Worm (Caenorhabditis elegans) whole organism, early embryonic: Measurements from ENCODE around the gene col-42.

Source experiments
- B0310.2 ChIP-seq: sonication (generic microtip); optimal IDR thresholded peaks from 2 replicates; lab custom pipeline; 2016; ENCODE audit warnings: mild to moderate bottlenecking, missing genetic modification characterization, missing compliant biosample characterization
- F13C5.2 ChIP-seq: sonication (generic microtip); optimal IDR thresholded peaks from 2 replicates; lab custom pipeline; 2017; ENCODE audit warnings: mild to moderate bottlenecking, missing genetic modification characterization, inconsistent platforms, missing compliant biosample characterization
- aly-1 ChIP-seq: sonication (generic microtip); optimal IDR thresholded peaks from 2 replicates; lab custom pipeline; 2016; ENCODE audit warnings: missing genetic modification characterization, missing compliant biosample characterization
- ama-1 ChIP-seq: fragments of 150-350 bp; optimal IDR thresholded peaks from 2 replicates; lab custom pipeline; 2014
- ceh-13 ChIP-seq: fragments of 200-800 bp; sonication (Bioruptor generic); optimal IDR thresholded peaks from 2 replicates; lab custom pipeline; 2018; ENCODE audit warnings: mild to moderate bottlenecking, missing genetic modification characterization, missing compliant biosample characterization
- ceh-36 ChIP-seq: sonication (generic microtip); optimal IDR thresholded peaks from 2 replicates; lab custom pipeline; 2016; ENCODE audit warnings: missing genetic modification characterization, inconsistent platforms, missing compliant biosample characterization
- ets-7 ChIP-seq: sonication (generic microtip); optimal IDR thresholded peaks from 2 replicates; lab custom pipeline; 2016; ENCODE audit warnings: missing genotype, missing genetic modification characterization, missing compliant biosample characterization
- flt-1 ChIP-seq: fragments of 200-800 bp; sonication (Bioruptor generic); IDR thresholded peaks from 2 replicates; pipeline ENCODE4 v1.3.6; 2022; ENCODE audit warnings: missing genetic modification characterization, missing compliant biosample characterization
- hmbx-1 ChIP-seq: sonication (generic microtip); optimal IDR thresholded peaks from 2 replicates; lab custom pipeline; 2016; ENCODE audit warnings: mild to moderate bottlenecking, missing genetic modification characterization, missing compliant biosample characterization
- hmg-4 ChIP-seq: fragments of 200-800 bp; sonication (Bioruptor generic); optimal IDR thresholded peaks from 2 replicates; lab custom pipeline; 2018; ENCODE audit warnings: mild to moderate bottlenecking, missing genetic modification characterization, missing compliant biosample characterization
- hnd-1 ChIP-seq: sonication (generic microtip); optimal IDR thresholded peaks from 2 replicates; lab custom pipeline; 2016; ENCODE audit warnings: missing genetic modification characterization, missing compliant biosample characterization
- pes-1 ChIP-seq: fragments of 200-800 bp; sonication (Bioruptor generic); IDR thresholded peaks from 2 replicates; pipeline ENCODE4 v1.3.6; 2022; ENCODE audit warnings: missing genetic modification reagents, missing genetic modification characterization, missing compliant biosample characterization
- scrt-1 ChIP-seq: fragments of 200-800 bp; sonication (Bioruptor generic); IDR thresholded peaks from 2 replicates; pipeline ENCODE4 v1.3.6; 2022; ENCODE audit warnings: missing genetic modification characterization, missing compliant biosample characterization
- sea-1 ChIP-seq: fragments of 200-800 bp; sonication (Bioruptor generic); conservative IDR thresholded peaks from 2 replicates; pipeline ENCODE4 v1.3.6; 2022; ENCODE audit warnings: missing genetic modification characterization, missing compliant biosample characterization
- tbx-11 ChIP-seq: fragments of 200-800 bp; sonication (Bioruptor generic); IDR thresholded peaks from 2 replicates; pipeline ENCODE4 v1.3.6; 2022; ENCODE audit warnings: missing genetic modification characterization, missing compliant biosample characterization
- tbx-37 ChIP-seq: fragments of 200-800 bp; sonication (Bioruptor generic); conservative IDR thresholded peaks from 2 replicates; pipeline ENCODE4 v1.3.6; 2022; ENCODE audit warnings: missing genetic modification reagents, missing genetic modification characterization, missing compliant biosample characterization
- tra-4 ChIP-seq: sonication (generic microtip); optimal IDR thresholded peaks from 2 replicates; lab custom pipeline; 2017; ENCODE audit warnings: missing genetic modification characterization, missing compliant biosample characterization

Gene col-42

ce11 chrV:18638367-18638873, at the start of gene col-42:
col-42 (plus strand) TSS chrV:18638484.
- TF ChIP-seq ceh-36, result peak; percentile 6
- TF ChIP-seq hmbx-1 (tag; lab: Kevin White, UChicago), result no peak

- no peak for TF ChIP-seq scrt-1 (GFP tag; lab: Robert Waterston, UW)
- TF ChIP-seq F13C5.2 (tag; lab: Kevin White, UChicago), result peak; percentile 7
- peak; percentile 33 for TF ChIP-seq hmg-4 (GFP tag; lab: Kevin White, UChicago)
Measured at ce11 chrV:18589585-18589984, 48.7 kb upstream of the col-42 start.

- TF ChIP-seq flt-1, result no peak
- no peak for TF ChIP-seq B0310.2 (tag; lab: Kevin White, UChicago)
- no peak for TF ChIP-seq hmg-4 (GFP tag; lab: Kevin White, UChicago)
- no peak for TF ChIP-seq aly-1
- no peak for TF ChIP-seq scrt-1 (GFP tag; lab: Robert Waterston, UW)
- TF ChIP-seq tbx-37 (GFP tag; lab: Robert Waterston, UW), result no peak
- TF ChIP-seq tbx-11 (GFP tag; lab: Robert Waterston, UW), result no peak
- no peak for TF ChIP-seq ceh-36
- no peak for TF ChIP-seq hnd-1
- TF ChIP-seq hmbx-1 (tag; lab: Kevin White, UChicago), result no peak
- TF ChIP-seq sea-1 (GFP tag; lab: Robert Waterston, UW), result no peak
- TF ChIP-seq pes-1 (GFP tag; lab: Robert Waterston, UW), result no peak
- no peak for TF ChIP-seq F13C5.2 (tag; lab: Kevin White, UChicago)
- TF ChIP-seq ama-1 (lab: Kevin White, UChicago), result no peak
- TF ChIP-seq ets-7 (tag; lab: Kevin White, UChicago), result no peak
- no peak for TF ChIP-seq ceh-13 (GFP tag; lab: Kevin White, UChicago)
- no peak for TF ChIP-seq tra-4 (tag; lab: Kevin White, UChicago)
Measured at ce11 chrV:18592448-18592847, 45.8 kb upstream of the col-42 start, which contains the start of gene grdn-1. grdn-1 (plus strand) TSS chrV:18592748.

ce11 chrV:18596240-18596639, 42.0 kb upstream of the col-42 start:
- TF ChIP-seq hmg-4 (GFP tag; lab: Kevin White, UChicago) (no peak), pes-1 (GFP tag; lab: Robert Waterston, UW) (no peak), ets-7 (tag; lab: Kevin White, UChicago) (no peak), ama-1 (lab: Kevin White, UChicago) (no peak), ceh-13 (GFP tag; lab: Kevin White, UChicago) (no peak), ceh-36 (no peak), aly-1 (no peak), scrt-1 (GFP tag; lab: Robert Waterston, UW) (no peak), B0310.2 (tag; lab: Kevin White, UChicago) (no peak), hnd-1 (no peak)

- peak; percentile 83 for TF ChIP-seq ceh-36
- TF ChIP-seq flt-1, result no peak
Measured at ce11 chrV:18597779-18598178, 40.5 kb upstream of the col-42 start.

- TF ChIP-seq ets-7 (tag; lab: Kevin White, UChicago), result no peak
- no peak for TF ChIP-seq ama-1 (lab: Kevin White, UChicago)
- no peak for TF ChIP-seq scrt-1 (GFP tag; lab: Robert Waterston, UW)
- TF ChIP-seq flt-1, result no peak
- no peak for TF ChIP-seq ceh-13 (GFP tag; lab: Kevin White, UChicago)
- no peak for TF ChIP-seq F13C5.2 (tag; lab: Kevin White, UChicago)
- TF ChIP-seq B0310.2 (tag; lab: Kevin White, UChicago), result no peak
- TF ChIP-seq hmg-4 (GFP tag; lab: Kevin White, UChicago), result no peak
- no peak for TF ChIP-seq aly-1
- no peak for TF ChIP-seq tbx-37 (GFP tag; lab: Robert Waterston, UW)
- TF ChIP-seq ceh-36, result no peak
- TF ChIP-seq hmbx-1 (tag; lab: Kevin White, UChicago), result no peak
- no peak for TF ChIP-seq hnd-1
- no peak for TF ChIP-seq pes-1 (GFP tag; lab: Robert Waterston, UW)
- no peak for TF ChIP-seq sea-1 (GFP tag; lab: Robert Waterston, UW)
- TF ChIP-seq tra-4 (tag; lab: Kevin White, UChicago), result no peak
- TF ChIP-seq tbx-11 (GFP tag; lab: Robert Waterston, UW), result no peak
Measured at ce11 chrV:18605510-18605909, 32.8 kb upstream of the col-42 start.

- TF ChIP-seq ceh-36, result peak; percentile 96
- no peak for TF ChIP-seq scrt-1 (GFP tag; lab: Robert Waterston, UW)
Measured at ce11 chrV:18613164-18613563, 25.1 kb upstream of the col-42 start.

- TF ChIP-seq pes-1 (GFP tag; lab: Robert Waterston, UW) (no peak), aly-1 (no peak), B0310.2 (tag; lab: Kevin White, UChicago) (no peak), hnd-1 (no peak), ceh-13 (GFP tag; lab: Kevin White, UChicago) (no peak), hmbx-1 (tag; lab: Kevin White, UChicago) (no peak), scrt-1 (GFP tag; lab: Robert Waterston, UW) (no peak), ceh-36 (no peak), sea-1 (GFP tag; lab: Robert Waterston, UW) (no peak), ets-7 (tag; lab: Kevin White, UChicago) (no peak)
Measured at ce11 chrV:18614498-18614897, 23.8 kb upstream of the col-42 start.

ce11 chrV:18616287-18616686, 22.0 kb upstream of the col-42 start, which contains the start of gene nhr-70:
nhr-70 (plus strand) TSS chrV:18616587.
- TF ChIP-seq hmbx-1 (tag; lab: Kevin White, UChicago), result no peak
- no peak for TF ChIP-seq tra-4 (tag; lab: Kevin White, UChicago)
- no peak for TF ChIP-seq flt-1
- no peak for TF ChIP-seq ama-1 (lab: Kevin White, UChicago)
- TF ChIP-seq B0310.2 (tag; lab: Kevin White, UChicago), result no peak
- TF ChIP-seq F13C5.2 (tag; lab: Kevin White, UChicago), result no peak
- no peak for TF ChIP-seq tbx-11 (GFP tag; lab: Robert Waterston, UW)
- no peak for TF ChIP-seq hmg-4 (GFP tag; lab: Kevin White, UChicago)
- TF ChIP-seq aly-1, result no peak
- no peak for TF ChIP-seq ets-7 (tag; lab: Kevin White, UChicago)
